Worm (Caenorhabditis elegans): ENCODE results near the gene metl-6.

ce11 chrIII:3926116-3926515 is 4.6 kb upstream of the metl-6 start, which contains the start of gene ZK1058.9:
- no peak for TF ChIP-seq mep-1 (tag; optimal IDR thresholded peaks at IDR 0.05)
- TF ChIP-seq mdl-1 (tag; optimal IDR thresholded peaks at IDR 0.05): no peak
- TF ChIP-seq unc-30 (tag; optimal IDR thresholded peaks at IDR 0.05): no peak
- no peak for TF ChIP-seq efl-1 (optimal IDR thresholded peaks at IDR 0.05)
- TF ChIP-seq efl-1 (GFP tag; optimal IDR thresholded peaks at IDR 0.05 in 1 of 2): peak in 1 of 2 experiments; percentile 83
- TF ChIP-seq fos-1 (tag; optimal IDR thresholded peaks at IDR 0.05): no peak
- TF ChIP-seq efl-3 (GFP tag; optimal IDR thresholded peaks at IDR 0.05): no peak

Measured in whole organism, L1 larva.